Worm (Caenorhabditis elegans): Measurements from ENCODE around the gene gpcp-1.
A peak's percentile ranks its signal among the peaks of the same experiment; 100 is the strongest.

The gpcp-1 gene

DNA sequence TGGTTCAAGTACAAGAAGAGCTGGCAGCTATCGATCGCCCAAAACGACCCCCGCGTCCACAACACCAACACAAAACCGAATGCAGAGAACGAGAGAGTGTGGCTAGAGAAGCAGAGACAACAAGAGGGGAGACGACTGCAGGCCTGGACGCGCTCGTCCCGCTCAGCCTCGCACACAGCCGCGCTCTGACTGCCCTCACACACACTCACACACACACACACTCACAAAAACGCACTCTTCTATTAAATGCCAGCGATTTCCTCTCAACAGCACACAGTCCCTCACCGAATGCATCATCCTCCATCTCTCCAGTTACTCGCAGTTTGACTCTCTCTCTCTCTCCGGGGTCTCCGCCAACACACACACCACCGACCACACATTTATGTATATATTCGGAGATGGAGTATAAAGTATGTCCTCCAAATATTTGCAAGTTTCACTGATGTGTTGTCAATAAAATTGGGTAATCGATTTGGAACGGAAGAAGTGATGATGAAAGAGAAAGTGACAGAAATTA, 17.3 kb upstream of the gpcp-1 start (continued):
- TF ChIP-seq fkh-10 (GFP tag; optimal IDR thresholded peaks at IDR 0.05) (peak; percentile 92), xbp-1 (tag; optimal IDR thresholded peaks at IDR 0.05) (peak; percentile 84), zip-4 (GFP tag; optimal IDR thresholded peaks at IDR 0.05) (peak; percentile 69), vab-15 (tag; optimal IDR thresholded peaks at IDR 0.05) (peak; percentile 49), elt-2 (tag; optimal IDR thresholded peaks at IDR 0.05) (peak; percentile 60), ztf-4 (tag; optimal IDR thresholded peaks at IDR 0.05) (peak; percentile 80), efl-1 (optimal IDR thresholded peaks at IDR 0.05) (peak; percentile 64 to 72), efl-1 (GFP tag; optimal IDR thresholded peaks at IDR 0.05 in 1 of 2) (peak; percentile 34 to 93), nhr-71 (tag; optimal IDR thresholded peaks at IDR 0.05) (peak; percentile 97), pqm-1 (tag; optimal IDR thresholded peaks at IDR 0.05) (peak; percentile 73), efl-3 (GFP tag; optimal IDR thresholded peaks at IDR 0.05) (no peak), nhr-84 (tag; optimal IDR thresholded peaks at IDR 0.05) (no peak), tlp-1 (tag; optimal IDR thresholded peaks at IDR 0.05) (no peak), nhr-237 (tag; optimal IDR thresholded peaks at IDR 0.05) (peak; percentile 88), sptf-1 (tag; optimal IDR thresholded peaks at IDR 0.05) (no peak), aha-1 (tag; optimal IDR thresholded peaks at IDR 0.05) (no peak), C16A3.4 (tag; optimal IDR thresholded peaks at IDR 0.05) (peak; percentile 95), fos-1 (tag; optimal IDR thresholded peaks at IDR 0.05) (peak; percentile 88), hpl-2 (GFP tag; optimal IDR thresholded peaks at IDR 0.05) (peak; percentile 75), nhr-19 (GFP tag; conservative IDR thresholded peaks at IDR 0.05) (peak; percentile 85), snu-23 (GFP tag; optimal IDR thresholded peaks at IDR 0.05) (peak; percentile 98), fkh-8 (tag; optimal IDR thresholded peaks at IDR 0.05) (peak; percentile 94), tbx-2 (tag; optimal IDR thresholded peaks at IDR 0.05) (peak; percentile 93), rnt-1 (tag; optimal IDR thresholded peaks at IDR 0.05) (peak; percentile 86), ceh-63 (GFP tag; optimal IDR thresholded peaks at IDR 0.05) (no peak), alr-1 (tag; optimal IDR thresholded peaks at IDR 0.05; ENCODE audit: borderline replicate concordance) (no peak), nhr-90 (tag; optimal IDR thresholded peaks at IDR 0.05; ENCODE audit: poor library complexity) (peak; percentile 86), isw-1 (GFP tag; IDR thresholded peaks at IDR 0.05) (peak; percentile 77), ces-1 (GFP tag; optimal IDR thresholded peaks at IDR 0.05) (peak; percentile 75), nhr-20 (tag; optimal IDR thresholded peaks at IDR 0.05) (peak; percentile 95), irx-1 (tag; optimal IDR thresholded peaks at IDR 0.05) (peak; percentile 69), aly-2 (tag; optimal IDR thresholded peaks at IDR 0.05) (peak; percentile 80), snpc-4 (tag; optimal IDR thresholded peaks at IDR 0.05) (peak; percentile 18)

- TF ChIP-seq mab-9 (GFP tag; IDR thresholded peaks at IDR 0.05) = no peak
- no peak for TF ChIP-seq sox-4 (tag; optimal IDR thresholded peaks at IDR 0.05)
- no peak for TF ChIP-seq pax-3 (tag; optimal IDR thresholded peaks at IDR 0.05)
- no peak for TF ChIP-seq Y116A8C.19 (tag; optimal IDR thresholded peaks at IDR 0.05; ENCODE audit: borderline replicate concordance)
- no peak for TF ChIP-seq rnt-1 (tag; optimal IDR thresholded peaks at IDR 0.05)
- TF ChIP-seq lin-35 (GFP tag; optimal IDR thresholded peaks at IDR 0.05) = no peak
- no peak for TF ChIP-seq skn-1 (tag; optimal IDR thresholded peaks at IDR 0.05)
Measured at ce11 chrX:3126979-3127378, 16.6 kb upstream of the gpcp-1 start, which contains the start of gene spc-1. spc-1 (minus strand) TSS chrX:3127079.

ce11 chrX:3126233-3126632, 15.8 kb upstream of the gpcp-1 start:
- peak in 2 of 3 experiments; percentile 1 to 52 for TF ChIP-seq ceh-82 (tag; optimal IDR thresholded peaks at IDR 0.05)
- TF ChIP-seq isw-1 (GFP tag; IDR thresholded peaks at IDR 0.05) = 0 out of 2 replicates have a peak, but pooled peaks have one; percentile 5
- no peak for TF ChIP-seq nhr-28 (tag; optimal IDR thresholded peaks at IDR 0.05)
- TF ChIP-seq tlp-1 (tag; optimal IDR thresholded peaks at IDR 0.05) = no peak
- TF ChIP-seq snpc-4 (tag; optimal IDR thresholded peaks at IDR 0.05) = no peak
- TF ChIP-seq mdl-1 (tag; optimal IDR thresholded peaks at IDR 0.05) = no peak
- no peak for TF ChIP-seq mab-9 (GFP tag; IDR thresholded peaks at IDR 0.05)
- peak; percentile 40 for TF ChIP-seq ces-1 (GFP tag; optimal IDR thresholded peaks at IDR 0.05)
- peak; percentile 13 for TF ChIP-seq snu-23 (GFP tag; optimal IDR thresholded peaks at IDR 0.05)
- no peak for TF ChIP-seq ets-5 (GFP tag; IDR thresholded peaks at IDR 0.05)
- TF ChIP-seq fos-1 (tag; optimal IDR thresholded peaks at IDR 0.05) = no peak
- no peak for TF ChIP-seq nhr-85 (tag)
- no peak for TF ChIP-seq pqm-1 (tag; optimal IDR thresholded peaks at IDR 0.05)
- no peak for TF ChIP-seq zag-1 (tag; optimal IDR thresholded peaks at IDR 0.05)
- TF ChIP-seq lin-14 (GFP tag; optimal IDR thresholded peaks at IDR 0.05) = peak; percentile 88
- peak; percentile 20 for TF ChIP-seq swsn-7 (tag; optimal IDR thresholded peaks at IDR 0.05)
- no peak for TF ChIP-seq fkh-4 (tag; optimal IDR thresholded peaks at IDR 0.05; ENCODE audit: borderline replicate concordance)
- TF ChIP-seq lir-3 (tag; optimal IDR thresholded peaks at IDR 0.05; ENCODE audit: poor library complexity) = no peak
- TF ChIP-seq Y116A8C.19 (tag; optimal IDR thresholded peaks at IDR 0.05; ENCODE audit: borderline replicate concordance) = no peak
- TF ChIP-seq xbp-1 (tag; optimal IDR thresholded peaks at IDR 0.05) = no peak
- no peak for TF ChIP-seq unc-86 (tag; optimal IDR thresholded peaks at IDR 0.05)

Measured in whole organism, L1 larva.